Fruit fly (Drosophila melanogaster) whole organism, adult: Measurements from ENCODE around the gene CG3225.

Experiments used
- CG11617 ChIP-seq: fragments of 200-800 bp; sonication (Bioruptor generic); optimal IDR thresholded peaks from 2 replicates; lab custom pipeline; 2017; ENCODE audit warnings: mild to moderate bottlenecking, missing biosample characterization, missing genetic modification reagents, missing genetic modification characterization
- CG12768 ChIP-seq: fragments of 200-800 bp; sonication (Bioruptor generic); optimal IDR thresholded peaks from 2 replicates; lab custom pipeline; 2017; ENCODE audit warnings: missing biosample characterization, missing genetic modification characterization, mild to moderate bottlenecking, moderate library complexity, missing genetic modification reagents
- CG14711 ChIP-seq: fragments of 200-800 bp; sonication (Bioruptor generic); optimal IDR thresholded peaks from 2 replicates; lab custom pipeline; 2018; ENCODE audit warnings: missing biosample characterization, mild to moderate bottlenecking, missing genetic modification characterization, moderate library complexity
- CG1620 ChIP-seq: fragments of 200-800 bp; sonication (Bioruptor generic); optimal IDR thresholded peaks from 2 replicates; lab custom pipeline; 2016; ENCODE audit warnings: missing biosample characterization, missing genetic modification characterization
- CG33017 ChIP-seq: fragments of 200-800 bp; sonication (Bioruptor generic); optimal IDR thresholded peaks from 2 replicates; lab custom pipeline; 2018; ENCODE audit warnings: missing biosample characterization, mild to moderate bottlenecking, missing genetic modification characterization, moderate library complexity
- CG5204 ChIP-seq: fragments of 200-800 bp; sonication (Bioruptor generic); optimal IDR thresholded peaks from 2 replicates; lab custom pipeline; 2016; ENCODE audit warnings: missing biosample characterization, missing genetic modification characterization
- CG7045 ChIP-seq: fragments of 200-800 bp; sonication (Bioruptor generic); optimal IDR thresholded peaks from 2 replicates; lab custom pipeline; 2017; ENCODE audit warnings: missing biosample characterization, mild to moderate bottlenecking, missing genetic modification characterization
- CG7101 ChIP-seq: fragments of 200-800 bp; sonication (Bioruptor generic); optimal IDR thresholded peaks from 2 replicates; lab custom pipeline; 2018; ENCODE audit warnings: missing biosample characterization, mild to moderate bottlenecking, missing genetic modification characterization, moderate library complexity
- Clk ChIP-seq: fragments of 200-800 bp; sonication (Bioruptor generic); optimal IDR thresholded peaks from 2 replicates; lab custom pipeline; 2017; ENCODE audit warnings: missing biosample characterization, missing genetic modification characterization
- Crg-1 ChIP-seq: fragments of 200-800 bp; sonication (Bioruptor generic); optimal IDR thresholded peaks from 2 replicates; lab custom pipeline; 2016; ENCODE audit warnings: missing biosample characterization, missing genetic modification characterization
- Hr96 ChIP-seq: fragments of 200-800 bp; sonication (Bioruptor generic); optimal IDR thresholded peaks from 2 replicates; lab custom pipeline; 2016; ENCODE audit warnings: missing biosample characterization, missing genetic modification characterization
- Mnt ChIP-seq: fragments of 200-800 bp; sonication (Bioruptor generic); optimal IDR thresholded peaks from 2 replicates; lab custom pipeline; 2016; ENCODE audit warnings: missing biosample characterization, mild to moderate bottlenecking, missing genetic modification characterization
- bab1 ChIP-seq: fragments of 200-800 bp; sonication (Bioruptor generic); optimal IDR thresholded peaks from 3 replicates; lab custom pipeline; 2019; ENCODE audit warnings: missing biosample characterization, mild to moderate bottlenecking, missing genetic modification characterization, moderate library complexity
- cic ChIP-seq: fragments of 200-800 bp; sonication (Bioruptor generic); optimal IDR thresholded peaks from 2 replicates; lab custom pipeline; 2017; ENCODE audit warnings: missing biosample characterization, mild to moderate bottlenecking, missing genetic modification characterization, moderate library complexity
- cnc ChIP-seq, 2 experiments: fragments of >200 bp; optimal IDR thresholded peaks; 2 replicates each; lab custom pipeline; 2017
- kay ChIP-seq: fragments of 200-800 bp; sonication (Bioruptor generic); peaks from one replicate; lab custom pipeline; 2016; ENCODE audit warnings: missing biosample characterization, missing genetic modification characterization, borderline replicate concordance
- ovo ChIP-seq: fragments of 200-800 bp; sonication (Bioruptor generic); optimal IDR thresholded peaks from 2 replicates; lab custom pipeline; 2016; ENCODE audit warnings: missing biosample characterization, missing genetic modification characterization
- pad ChIP-seq: fragments of 200-800 bp; sonication (Bioruptor generic); optimal IDR thresholded peaks from 3 replicates; lab custom pipeline; 2017; ENCODE audit warnings: missing biosample characterization, missing genetic modification characterization, mild to moderate bottlenecking, moderate library complexity, missing genetic modification reagents
- tj ChIP-seq: fragments of 200-800 bp; sonication (Bioruptor generic); optimal IDR thresholded peaks from 3 replicates; lab custom pipeline; 2017; ENCODE audit warnings: missing biosample characterization, mild to moderate bottlenecking, missing genetic modification characterization, moderate library complexity
- toe ChIP-seq: fragments of 200-800 bp; sonication (Bioruptor generic); optimal IDR thresholded peaks from 2 replicates; lab custom pipeline; 2016; ENCODE audit warnings: missing biosample characterization, missing genetic modification characterization

The CG3225 gene

DNA sequence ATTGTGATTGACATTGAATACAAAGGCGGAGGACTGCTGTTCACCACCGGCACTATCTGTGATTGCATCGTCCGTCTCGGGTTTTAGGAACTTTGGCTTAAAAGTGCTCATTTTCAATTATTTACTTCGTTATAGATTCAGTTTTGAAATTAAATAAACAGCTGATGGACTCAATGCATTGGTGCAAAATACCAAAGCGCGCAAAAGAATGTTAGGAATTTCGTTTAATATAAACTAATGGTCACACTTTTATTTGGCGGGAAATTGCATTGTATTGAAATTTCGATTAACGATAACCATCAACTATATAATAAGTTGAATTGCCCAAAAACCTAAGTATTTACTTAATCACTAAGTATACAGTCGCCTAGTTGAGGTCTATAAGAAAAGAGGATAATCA is at the start of gene CG3225:
CG3225 (minus strand) TSS at position 190 of the 400 bp plus-strand sequence.
- TF ChIP-seq bab1 (peak; percentile 39), Hr96 (GFP tag; lab: Kevin White, UChicago) (no peak)

DNA sequence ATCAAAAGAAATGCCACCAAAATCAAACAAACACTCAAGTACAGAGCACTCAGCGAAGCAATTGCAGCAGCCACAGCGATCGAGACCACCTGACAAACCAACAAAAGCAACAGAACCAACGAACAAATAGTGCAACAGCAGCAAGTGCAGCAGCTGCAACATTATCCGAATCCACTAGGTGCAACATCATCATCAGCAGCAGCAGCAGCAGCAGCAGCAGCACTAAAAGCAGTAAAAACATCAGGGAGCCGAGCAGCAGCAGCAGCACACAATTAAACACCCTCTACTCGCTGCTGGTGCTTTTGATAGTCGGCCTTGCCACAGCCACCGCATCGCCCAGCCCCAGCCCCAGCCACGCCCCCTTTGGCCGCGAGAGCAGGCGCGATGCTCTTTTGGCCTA is 47.4 kb upstream of the CG3225 start:
- TF ChIP-seq CG11617 (GFP tag; lab: Kevin White, UChicago) (no peak), CG33017 (tag; lab: Kevin White, UChicago) (no peak), ovo (GFP tag; lab: Kevin White, UChicago) (no peak), Clk (GFP tag; lab: Kevin White, UChicago) (no peak), tj (GFP tag; lab: Kevin White, UChicago) (no peak), toe (GFP tag; lab: Kevin White, UChicago) (no peak), CG12768 (GFP tag; lab: Kevin White, UChicago) (no peak), Crg-1 (GFP tag; lab: Kevin White, UChicago) (no peak), CG14711 (no peak), Hr96 (GFP tag; lab: Kevin White, UChicago) (no peak), cic (GFP tag; lab: Kevin White, UChicago) (no peak), bab1 (no peak), CG5204 (GFP tag; lab: Kevin White, UChicago) (no peak), CG7045 (no peak), kay (GFP tag; lab: Kevin White, UChicago) (no peak)

DNA sequence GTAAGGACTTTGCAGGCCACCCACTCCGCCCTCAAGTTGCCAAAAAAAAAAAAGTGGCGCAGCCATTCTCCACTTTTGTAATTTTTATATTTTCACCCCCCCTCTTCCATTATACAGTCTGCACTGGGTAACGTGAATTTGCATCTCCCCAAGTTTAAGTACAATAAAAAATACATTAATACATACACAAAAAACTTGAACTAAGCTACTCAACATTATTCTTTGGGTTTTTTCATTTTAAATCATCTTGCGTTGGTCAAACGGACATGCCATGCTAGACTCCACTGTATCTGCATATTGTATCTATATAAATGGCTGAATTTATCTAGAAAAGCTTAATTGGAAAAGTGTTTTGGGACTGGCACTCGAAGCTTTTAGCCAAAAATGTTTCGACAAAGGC is 43.5 kb upstream of the CG3225 start:
- TF ChIP-seq ovo (GFP tag; lab: Kevin White, UChicago) (no peak), CG12768 (GFP tag; lab: Kevin White, UChicago) (no peak), CG5204 (GFP tag; lab: Kevin White, UChicago) (no peak), CG14711 (no peak), bab1 (no peak), Clk (GFP tag; lab: Kevin White, UChicago) (no peak), CG7101 (tag; lab: Kevin White, UChicago) (no peak), toe (GFP tag; lab: Kevin White, UChicago) (no peak), CG7045 (no peak), kay (GFP tag; lab: Kevin White, UChicago) (no peak), Hr96 (GFP tag; lab: Kevin White, UChicago) (no peak)

DNA sequence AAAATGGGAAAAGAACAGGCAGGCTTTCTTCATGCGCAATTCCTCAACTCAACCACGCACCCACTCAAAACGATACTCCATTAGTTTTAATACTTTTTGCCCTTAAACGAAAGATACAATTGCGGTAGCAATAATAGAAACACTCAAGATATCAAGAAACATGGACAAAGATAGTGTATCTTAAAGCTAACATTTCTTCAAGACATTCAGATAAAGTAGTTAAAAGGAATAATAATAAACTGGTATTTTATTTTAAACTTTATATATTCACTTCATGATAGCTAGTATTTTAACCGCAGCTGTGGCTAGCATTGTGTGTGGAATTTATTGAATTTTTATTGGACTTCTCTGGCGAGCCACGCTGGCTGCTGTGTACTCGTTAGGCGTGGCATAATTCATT is 38.1 kb upstream of the CG3225 start:
- no peak for TF ChIP-seq CG1620 (GFP tag; lab: Kevin White, UChicago)
- no peak for TF ChIP-seq CG7101 (tag; lab: Kevin White, UChicago)
- no peak for TF ChIP-seq Crg-1 (GFP tag; lab: Kevin White, UChicago)
- no peak for TF ChIP-seq CG12768 (GFP tag; lab: Kevin White, UChicago)
- no peak for TF ChIP-seq cnc (optimal IDR thresholded peaks at IDR 0.05; lab: Kevin White, UChicago)
- TF ChIP-seq CG14711, result no peak
- no peak for TF ChIP-seq CG7045
- no peak for TF ChIP-seq cic (GFP tag; lab: Kevin White, UChicago)
- TF ChIP-seq ovo (GFP tag; lab: Kevin White, UChicago), result no peak
- TF ChIP-seq pad, result no peak
- no peak for TF ChIP-seq CG33017 (tag; lab: Kevin White, UChicago)
- no peak for TF ChIP-seq bab1
- TF ChIP-seq Hr96 (GFP tag; lab: Kevin White, UChicago), result no peak
- TF ChIP-seq CG5204 (GFP tag; lab: Kevin White, UChicago), result no peak
- no peak for TF ChIP-seq toe (GFP tag; lab: Kevin White, UChicago)
- TF ChIP-seq Clk (GFP tag; lab: Kevin White, UChicago), result no peak

DNA sequence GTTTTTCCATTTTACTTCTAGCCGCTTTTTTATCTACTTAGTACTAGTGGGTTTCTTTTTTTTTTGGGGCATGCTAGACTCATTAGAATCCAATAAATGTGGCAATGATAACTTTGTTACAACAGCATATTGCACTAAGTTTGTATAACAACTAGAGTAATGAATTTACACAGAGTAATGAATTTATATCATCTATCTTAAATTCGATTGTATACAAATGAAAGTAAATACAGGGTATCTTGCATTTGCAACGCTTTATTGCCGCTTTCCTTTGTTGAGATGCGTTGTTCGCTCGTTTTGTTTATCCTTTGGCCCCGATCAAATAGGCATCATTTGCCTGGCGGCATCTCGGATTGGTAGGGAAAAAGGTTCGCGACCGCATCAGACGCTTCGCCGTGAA is 36.8 kb upstream of the CG3225 start:
- no peak for TF ChIP-seq CG33017 (tag; lab: Kevin White, UChicago)
- no peak for TF ChIP-seq tj (GFP tag; lab: Kevin White, UChicago)
- TF ChIP-seq Crg-1 (GFP tag; lab: Kevin White, UChicago), result no peak
- no peak for TF ChIP-seq CG7101 (tag; lab: Kevin White, UChicago)
- TF ChIP-seq CG7045, result no peak
- TF ChIP-seq Clk (GFP tag; lab: Kevin White, UChicago), result no peak
- no peak for TF ChIP-seq CG1620 (GFP tag; lab: Kevin White, UChicago)
- TF ChIP-seq CG12768 (GFP tag; lab: Kevin White, UChicago), result no peak
- no peak for TF ChIP-seq toe (GFP tag; lab: Kevin White, UChicago)
- TF ChIP-seq Hr96 (GFP tag; lab: Kevin White, UChicago), result no peak
- no peak for TF ChIP-seq cic (GFP tag; lab: Kevin White, UChicago)
- no peak for TF ChIP-seq CG5204 (GFP tag; lab: Kevin White, UChicago)
- no peak for TF ChIP-seq cnc (optimal IDR thresholded peaks at IDR 0.05; lab: Kevin White, UChicago)

DNA sequence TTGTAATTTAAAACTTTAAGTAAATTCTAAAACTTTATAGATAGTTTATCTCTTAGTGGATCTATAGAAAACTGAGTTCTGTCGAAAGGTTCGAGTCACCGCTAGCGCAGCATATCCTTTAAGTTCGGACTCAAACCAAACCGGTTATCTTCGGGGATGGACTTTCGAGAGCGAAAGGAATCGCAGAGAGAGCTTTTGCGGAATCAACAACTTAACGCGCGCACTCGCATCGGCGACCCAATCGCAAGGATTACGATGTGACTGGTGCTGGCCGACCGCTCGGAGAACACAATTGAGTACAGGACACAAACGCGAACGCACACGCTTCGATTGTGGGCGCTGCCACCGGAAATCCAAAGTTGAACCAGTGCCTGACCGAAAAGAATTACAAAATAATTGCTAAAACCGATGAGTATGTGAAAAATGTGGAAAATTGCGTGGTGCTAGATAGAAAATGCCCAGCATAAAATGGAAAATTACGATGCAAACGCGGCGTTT is 34.6 kb upstream of the CG3225 start, which contains the start of gene smog:
smog (plus strand) TSS at position 260 of the 498 bp plus-strand sequence.
- TF ChIP-seq CG7101 (tag; lab: Kevin White, UChicago) (no peak), toe (GFP tag; lab: Kevin White, UChicago) (no peak), Mnt (GFP tag; lab: Kevin White, UChicago) (no peak), bab1 (no peak), cnc (optimal IDR thresholded peaks at IDR 0.05; lab: Kevin White, UChicago) (no peak), pad (no peak), Hr96 (GFP tag; lab: Kevin White, UChicago) (no peak), CG14711 (no peak), CG5204 (GFP tag; lab: Kevin White, UChicago) (no peak), ovo (GFP tag; lab: Kevin White, UChicago) (no peak), CG7045 (no peak), cic (GFP tag; lab: Kevin White, UChicago) (no peak)
